Worm (Caenorhabditis elegans): ENCODE data around the gene F54D5.17.

DNA sequence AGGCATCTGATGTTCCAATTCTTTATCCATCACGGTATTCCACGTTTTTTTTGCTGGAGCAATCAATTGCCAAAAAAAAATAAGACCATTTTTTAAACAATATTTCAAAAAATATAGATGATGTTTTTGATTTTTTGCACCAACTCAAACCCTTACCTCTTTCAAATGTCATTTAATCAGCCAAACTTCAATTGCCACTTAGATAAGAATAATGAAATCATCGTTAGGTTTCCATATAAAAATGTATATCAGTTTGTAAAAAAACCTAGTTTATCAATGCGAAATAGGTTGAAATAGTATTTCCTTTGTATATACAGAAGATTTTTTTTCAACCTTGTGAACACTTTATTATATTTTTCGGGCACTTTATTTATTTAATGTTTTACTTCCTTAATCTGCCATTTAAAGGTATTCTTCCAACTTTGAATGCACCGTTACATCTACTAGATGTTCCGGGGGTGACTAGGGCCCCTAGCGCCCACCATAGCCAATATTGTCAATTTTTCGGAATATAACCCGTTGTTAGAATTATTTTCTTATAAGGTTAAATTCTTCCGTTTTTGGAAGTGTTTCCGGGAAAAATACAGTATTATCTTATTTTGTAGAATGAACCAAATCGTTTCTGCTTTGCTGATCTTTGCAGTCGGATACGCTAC, 12.9 kb downstream of the F54D5.17 start, which contains the start of the genes F54D5.23 and F54D5.4:
- no peak for TF ChIP-seq tab-1 (GFP tag; IDR thresholded peaks at IDR 0.05)
- TF ChIP-seq flt-1 (GFP tag; IDR thresholded peaks at IDR 0.05): no peak
- no peak for TF ChIP-seq ref-1 (GFP tag; conservative IDR thresholded peaks at IDR 0.05)
- TF ChIP-seq ztf-29 (GFP tag; IDR thresholded peaks at IDR 0.05): no peak

All from whole organism, midembryonic.